Worm (Caenorhabditis elegans) whole organism, L2 larva: Measurements from ENCODE around the gene C14A4.12.

Experiments
- R02D3.7 ChIP-seq: fragments of 150-350 bp; optimal IDR thresholded peaks from 2 replicates; lab custom pipeline; 2014; ENCODE audit warnings: missing biosample characterization, missing genetic modification characterization
- blmp-1 ChIP-seq: sonication (generic microtip); optimal IDR thresholded peaks from 2 replicates; lab custom pipeline; 2017; ENCODE audit warnings: missing genetic modification characterization, mild to moderate bottlenecking, missing compliant biosample characterization, antibody characterized with exemption, moderate library complexity; ENCODE audit not compliant: insufficient read depth
- egl-27 ChIP-seq: sonication (generic microtip); optimal IDR thresholded peaks from 3 replicates; lab custom pipeline; 2017; ENCODE audit warnings: missing biosample characterization, missing genetic modification reagents, missing genetic modification characterization
- elt-1 ChIP-seq: fragments of 150-350 bp; optimal IDR thresholded peaks from 2 replicates; lab custom pipeline; 2014; ENCODE audit warnings: missing biosample characterization, missing genetic modification characterization
- lin-39 ChIP-seq: fragments of 150-350 bp; optimal IDR thresholded peaks from 2 replicates; lab custom pipeline; 2014; ENCODE audit warnings: missing biosample characterization, missing genetic modification reagents, missing genetic modification characterization
- mdl-1 ChIP-seq, 2 experiments: fragments of 150-350 bp in 1 of 2; sonication (generic microtip) in 1 of 2; optimal IDR thresholded peaks; 2 replicates each; lab custom pipeline; 2017; ENCODE audit warnings: missing biosample characterization in 2 of 2, missing genetic modification characterization in 2 of 2
- nhr-12 ChIP-seq: fragments of 150-350 bp; optimal IDR thresholded peaks from 2 replicates; lab custom pipeline; 2014; ENCODE audit warnings: missing biosample characterization, missing genetic modification characterization
- nhr-25 ChIP-seq: fragments of 150-350 bp; sonication (generic microtip); optimal IDR thresholded peaks from 3 replicates; lab custom pipeline; 2014; ENCODE audit warnings: missing biosample characterization, missing genetic modification characterization
- skn-1 ChIP-seq: sonication (generic microtip); optimal IDR thresholded peaks from 2 replicates; lab custom pipeline; 2017; ENCODE audit warnings: missing biosample characterization, missing genetic modification characterization
- unc-62 ChIP-seq: fragments of 150-350 bp; optimal IDR thresholded peaks from 2 replicates; lab custom pipeline; 2014; ENCODE audit warnings: missing biosample characterization, missing genetic modification reagents, missing genetic modification characterization
- zag-1 ChIP-seq: fragments of 150-350 bp; optimal IDR thresholded peaks from 2 replicates; lab custom pipeline; 2014; ENCODE audit warnings: missing biosample characterization, missing genetic modification characterization
- ztf-1 ChIP-seq: fragments of 200-800 bp; sonication (Bioruptor generic); conservative IDR thresholded peaks from 2 replicates; pipeline ENCODE4 v1.3.6; 2022; ENCODE audit warnings: missing genetic modification characterization, missing compliant biosample characterization

DNA sequence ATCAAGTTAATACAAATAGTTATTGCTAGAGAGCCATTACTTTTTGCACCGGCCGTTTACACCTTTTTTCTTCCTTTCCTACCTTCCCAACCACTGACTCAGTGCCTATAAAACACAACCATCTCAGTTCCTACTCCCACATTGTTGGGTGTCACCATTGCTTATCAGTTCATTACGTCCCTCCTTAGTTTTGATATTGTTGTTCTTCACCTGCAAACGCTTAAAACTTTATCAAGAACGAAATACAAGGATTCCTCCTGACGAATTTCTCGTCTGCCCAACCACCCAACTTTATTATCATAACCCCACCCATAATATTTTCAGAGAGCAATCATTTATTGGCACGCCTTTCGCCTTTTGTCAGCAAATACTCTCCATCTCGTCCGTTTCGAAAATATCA lies 14.2 kb downstream of the C14A4.12 start:
- TF ChIP-seq nhr-12: no peak
- TF ChIP-seq nhr-25 (tag; lab: Kevin White, UChicago): no peak
- TF ChIP-seq R02D3.7: no peak
- TF ChIP-seq unc-62 (GFP tag; lab: Kevin White, UChicago): no peak
- TF ChIP-seq skn-1: no peak
- TF ChIP-seq zag-1 (tag; lab: Kevin White, UChicago): no peak
- no peak for TF ChIP-seq egl-27
- TF ChIP-seq lin-39 (tag; lab: Kevin White, UChicago): no peak
- TF ChIP-seq blmp-1: no peak
- no peak for TF ChIP-seq elt-1 (tag; lab: Kevin White, UChicago)
- no peak for TF ChIP-seq ztf-1
- TF ChIP-seq mdl-1 (tag; optimal IDR thresholded peaks at IDR 0.05; lab: Kevin White, UChicago): no peak
